Worm (Caenorhabditis elegans) whole organism, early embryonic: Measurements from ENCODE around the gene srw-86.

ENCODE experiments used
- B0310.2 ChIP-seq: sonication (generic microtip); optimal IDR thresholded peaks from 2 replicates; lab custom pipeline; 2016; ENCODE audit warnings: mild to moderate bottlenecking, missing genetic modification characterization, missing compliant biosample characterization
- F13C5.2 ChIP-seq: sonication (generic microtip); optimal IDR thresholded peaks from 2 replicates; lab custom pipeline; 2017; ENCODE audit warnings: mild to moderate bottlenecking, missing genetic modification characterization, inconsistent platforms, missing compliant biosample characterization
- aly-1 ChIP-seq: sonication (generic microtip); optimal IDR thresholded peaks from 2 replicates; lab custom pipeline; 2016; ENCODE audit warnings: missing genetic modification characterization, missing compliant biosample characterization
- ama-1 ChIP-seq: fragments of 150-350 bp; optimal IDR thresholded peaks from 2 replicates; lab custom pipeline; 2014
- ceh-13 ChIP-seq: fragments of 200-800 bp; sonication (Bioruptor generic); optimal IDR thresholded peaks from 2 replicates; lab custom pipeline; 2018; ENCODE audit warnings: mild to moderate bottlenecking, missing genetic modification characterization, missing compliant biosample characterization
- ets-7 ChIP-seq: sonication (generic microtip); optimal IDR thresholded peaks from 2 replicates; lab custom pipeline; 2016; ENCODE audit warnings: missing genotype, missing genetic modification characterization, missing compliant biosample characterization
- flt-1 ChIP-seq: fragments of 200-800 bp; sonication (Bioruptor generic); IDR thresholded peaks from 2 replicates; pipeline ENCODE4 v1.3.6; 2022; ENCODE audit warnings: missing genetic modification characterization, missing compliant biosample characterization
- hmbx-1 ChIP-seq: sonication (generic microtip); optimal IDR thresholded peaks from 2 replicates; lab custom pipeline; 2016; ENCODE audit warnings: mild to moderate bottlenecking, missing genetic modification characterization, missing compliant biosample characterization
- hnd-1 ChIP-seq: sonication (generic microtip); optimal IDR thresholded peaks from 2 replicates; lab custom pipeline; 2016; ENCODE audit warnings: missing genetic modification characterization, missing compliant biosample characterization
- sea-1 ChIP-seq: fragments of 200-800 bp; sonication (Bioruptor generic); conservative IDR thresholded peaks from 2 replicates; pipeline ENCODE4 v1.3.6; 2022; ENCODE audit warnings: missing genetic modification characterization, missing compliant biosample characterization
- tbx-11 ChIP-seq: fragments of 200-800 bp; sonication (Bioruptor generic); IDR thresholded peaks from 2 replicates; pipeline ENCODE4 v1.3.6; 2022; ENCODE audit warnings: missing genetic modification characterization, missing compliant biosample characterization
- tra-4 ChIP-seq: sonication (generic microtip); optimal IDR thresholded peaks from 2 replicates; lab custom pipeline; 2017; ENCODE audit warnings: missing genetic modification characterization, missing compliant biosample characterization

DNA sequence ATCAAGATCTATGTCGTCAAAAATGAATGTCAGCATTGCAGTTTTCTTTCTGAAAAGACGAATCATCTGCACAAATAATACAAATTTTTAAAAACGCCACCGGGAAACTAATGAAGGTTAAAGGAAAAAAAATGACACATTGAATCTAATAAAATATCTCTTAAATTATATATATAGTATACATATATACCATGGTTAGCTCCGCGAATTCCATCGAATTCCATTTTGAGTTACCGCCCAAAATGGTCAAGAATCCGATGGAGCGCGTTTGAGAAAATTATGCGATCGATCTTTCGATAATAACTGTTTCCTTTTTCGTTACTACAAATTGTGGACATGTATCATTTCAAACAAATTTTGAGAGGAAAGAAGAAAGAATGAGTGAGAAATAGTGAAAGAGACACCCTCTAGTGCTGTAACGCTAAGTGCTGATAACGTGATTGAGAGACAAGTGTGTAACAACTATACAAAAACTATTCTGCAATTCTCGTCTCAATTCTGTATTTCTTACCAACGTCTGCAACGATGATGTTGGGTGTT, 4.8 kb upstream of the srw-86 start, which contains the start of the genes C25F9.6 and C25F9.10:
- TF ChIP-seq sea-1 (GFP tag; lab: Robert Waterston, UW) (no peak), B0310.2 (no peak), ama-1 (no peak), tra-4 (tag; lab: Kevin White, UChicago) (no peak), aly-1 (tag; lab: Kevin White, UChicago) (no peak), hmbx-1 (tag; lab: Kevin White, UChicago) (no peak), tbx-11 (GFP tag; lab: Robert Waterston, UW) (no peak), ceh-13 (no peak), ets-7 (tag; lab: Kevin White, UChicago) (no peak), hnd-1 (tag; lab: Kevin White, UChicago) (no peak), F13C5.2 (no peak), flt-1 (GFP tag; lab: Robert Waterston, UW) (no peak)
